Worm (Caenorhabditis elegans) whole organism, late embryonic: ENCODE data around the gene fbxl-3.

Experiments used
- ceh-18 ChIP-seq: sonication (generic microtip); optimal IDR thresholded peaks from 2 replicates; lab custom pipeline; 2016; ENCODE audit warnings: missing genetic modification characterization, missing compliant biosample characterization
- ceh-19 ChIP-seq: fragments of 200-800 bp; sonication (Bioruptor generic); optimal IDR thresholded peaks from 2 replicates; lab custom pipeline; 2018; ENCODE audit warnings: mild to moderate bottlenecking, missing genetic modification characterization, missing compliant biosample characterization
- ceh-24 ChIP-seq: sonication (generic microtip); optimal IDR thresholded peaks from 2 replicates; lab custom pipeline; 2016; ENCODE audit warnings: mild to moderate bottlenecking, missing genetic modification characterization, missing compliant biosample characterization
- ceh-30 ChIP-seq: fragments of 150-350 bp; optimal IDR thresholded peaks from 2 replicates; lab custom pipeline; 2014; ENCODE audit warnings: missing biosample characterization, missing genetic modification characterization
- ceh-31 ChIP-seq: sonication (generic microtip); optimal IDR thresholded peaks from 2 replicates; lab custom pipeline; 2016; ENCODE audit warnings: missing genetic modification characterization, missing compliant biosample characterization
- ceh-45 ChIP-seq: fragments of 200-800 bp; sonication (Bioruptor generic); IDR thresholded peaks from 2 replicates; pipeline ENCODE4 v1.3.6; 2022; ENCODE audit warnings: missing genetic modification reagents, missing genetic modification characterization, missing compliant biosample characterization
- ceh-6 ChIP-seq: fragments of 200-800 bp; sonication (Bioruptor generic); optimal IDR thresholded peaks from 2 replicates; lab custom pipeline; 2018; ENCODE audit warnings: mild to moderate bottlenecking, missing genetic modification characterization, missing compliant biosample characterization
- ceh-9 ChIP-seq: sonication (generic microtip); optimal IDR thresholded peaks from 2 replicates; lab custom pipeline; 2016; ENCODE audit warnings: mild to moderate bottlenecking, missing genetic modification characterization, inconsistent platforms, missing compliant biosample characterization
- che-1 ChIP-seq: sonication (generic microtip); optimal IDR thresholded peaks from 2 replicates; lab custom pipeline; 2016; ENCODE audit warnings: mild to moderate bottlenecking, missing genetic modification characterization, missing compliant biosample characterization
- dmd-4 ChIP-seq: sonication (generic microtip); optimal IDR thresholded peaks from 2 replicates; lab custom pipeline; 2016; ENCODE audit warnings: borderline replicate concordance, missing genetic modification characterization, missing compliant biosample characterization
- elt-4 ChIP-seq: sonication (generic microtip); optimal IDR thresholded peaks from 2 replicates; lab custom pipeline; 2016; ENCODE audit warnings: missing genetic modification characterization, missing compliant biosample characterization
- fax-1 ChIP-seq: sonication (generic microtip); optimal IDR thresholded peaks from 2 replicates; lab custom pipeline; 2016; ENCODE audit warnings: missing genotype, missing genetic modification characterization, missing compliant biosample characterization
- fkh-6 ChIP-seq: sonication (generic microtip); optimal IDR thresholded peaks from 2 replicates; lab custom pipeline; 2016; ENCODE audit warnings: missing genetic modification characterization, missing compliant biosample characterization
- gmeb-2 ChIP-seq: sonication (generic microtip); optimal IDR thresholded peaks from 2 replicates; lab custom pipeline; 2016; ENCODE audit warnings: missing genetic modification characterization, inconsistent platforms, missing compliant biosample characterization
- hlh-30 ChIP-seq: sonication (generic microtip); optimal IDR thresholded peaks from 2 replicates; lab custom pipeline; 2017; ENCODE audit warnings: antibody characterized with exemption, missing genetic modification characterization, missing compliant biosample characterization; ENCODE audit not compliant: insufficient read depth
- hlh-6 ChIP-seq: sonication (generic microtip); optimal IDR thresholded peaks from 2 replicates; lab custom pipeline; 2016; ENCODE audit warnings: missing genotype, missing genetic modification characterization, missing compliant biosample characterization
- hlh-8 ChIP-seq: sonication (generic microtip); optimal IDR thresholded peaks from 2 replicates; lab custom pipeline; 2016; ENCODE audit warnings: missing genotype, missing genetic modification characterization, missing compliant biosample characterization
- lim-6 ChIP-seq: sonication (generic microtip); optimal IDR thresholded peaks from 2 replicates; lab custom pipeline; 2016; ENCODE audit warnings: missing genetic modification characterization, missing compliant biosample characterization
- mec-3 ChIP-seq: sonication (generic microtip); optimal IDR thresholded peaks from 2 replicates; lab custom pipeline; 2016; ENCODE audit warnings: borderline replicate concordance, missing genetic modification characterization, missing compliant biosample characterization
- npax-4 ChIP-seq: sonication (generic microtip); optimal IDR thresholded peaks from 2 replicates; lab custom pipeline; 2016; ENCODE audit warnings: missing genetic modification characterization, missing compliant biosample characterization
- odd-2 ChIP-seq: sonication (generic microtip); optimal IDR thresholded peaks from 2 replicates; lab custom pipeline; 2017; ENCODE audit warnings: antibody characterized with exemption, mild to moderate bottlenecking, missing genetic modification characterization, missing compliant biosample characterization
- pat-9 ChIP-seq: fragments of 200-800 bp; sonication (Bioruptor generic); optimal IDR thresholded peaks from 2 replicates; lab custom pipeline; 2018; ENCODE audit warnings: mild to moderate bottlenecking, missing genetic modification characterization, moderate library complexity, missing compliant biosample characterization
- pha-4 ChIP-seq: fragments of 150-350 bp; optimal IDR thresholded peaks from 2 replicates; lab custom pipeline; 2018; ENCODE audit warnings: missing biosample characterization, missing genetic modification reagents, missing genetic modification characterization
- rnt-1 ChIP-seq: sonication (generic microtip); optimal IDR thresholded peaks from 2 replicates; lab custom pipeline; 2016; ENCODE audit warnings: missing genetic modification characterization, missing compliant biosample characterization
- sox-2 ChIP-seq: fragments of 200-800 bp; sonication (Bioruptor generic); IDR thresholded peaks from 2 replicates; pipeline ENCODE4 v1.3.6; 2022; ENCODE audit warnings: missing genetic modification reagents, missing genetic modification characterization, missing compliant biosample characterization
- sox-4 ChIP-seq: sonication (generic microtip); optimal IDR thresholded peaks from 2 replicates; lab custom pipeline; 2017; ENCODE audit warnings: mild to moderate bottlenecking, missing genetic modification characterization, inconsistent platforms, missing compliant biosample characterization
- syd-9 ChIP-seq: sonication (generic microtip); optimal IDR thresholded peaks from 2 replicates; lab custom pipeline; 2016; ENCODE audit warnings: mild to moderate bottlenecking, missing genetic modification characterization, moderate library complexity, missing compliant biosample characterization
- tbx-7 ChIP-seq: sonication (generic microtip); optimal IDR thresholded peaks from 2 replicates; lab custom pipeline; 2016; ENCODE audit warnings: missing genotype, missing genetic modification characterization, missing compliant biosample characterization
- ttx-3 ChIP-seq: sonication (generic microtip); optimal IDR thresholded peaks from 2 replicates; lab custom pipeline; 2016; ENCODE audit warnings: missing genetic modification reagents, missing genetic modification characterization, missing compliant biosample characterization
- unc-3 ChIP-seq, 2 experiments: fragments of 200-800 bp in 1 of 2; sonication (Bioruptor generic) in 1 of 2; sonication (generic microtip) in 1 of 2; conservative IDR thresholded peaks in 1 of 2; optimal IDR thresholded peaks in 1 of 2; 2 replicates each; pipeline versions ENCODE4 v1.3.6 to Lab custom; 2016 to 2022; ENCODE audit warnings: missing compliant biosample characterization in 2 of 2, missing genetic modification characterization in 2 of 2, missing genetic modification reagents in 1 of 2
- zip-5 ChIP-seq: sonication (generic microtip); optimal IDR thresholded peaks from 2 replicates; lab custom pipeline; 2016; ENCODE audit warnings: missing genetic modification characterization, missing compliant biosample characterization
- ztf-16 ChIP-seq: sonication (generic microtip); optimal IDR thresholded peaks from 2 replicates; lab custom pipeline; 2017; ENCODE audit warnings: missing genetic modification characterization, missing compliant biosample characterization

fbxl-3 gene

ce11 chrII:5379614-5380077, 19.1 kb downstream of the fbxl-3 start, which contains the start of gene pkc-3 (continued):
- no peak for TF ChIP-seq mec-3
- TF ChIP-seq hlh-30 (tag; lab: Kevin White, UChicago), result peak; percentile 2
- TF ChIP-seq lim-6, result no peak
- no peak for TF ChIP-seq ztf-16 (tag; lab: Kevin White, UChicago)
- no peak for TF ChIP-seq che-1 (tag; lab: Kevin White, UChicago)
- no peak for TF ChIP-seq pha-4 (tag; lab: Kevin White, UChicago)

- TF ChIP-seq ceh-9 (tag; lab: Kevin White, UChicago) (no peak), elt-4 (tag; lab: Kevin White, UChicago) (no peak), ztf-16 (tag; lab: Kevin White, UChicago) (no peak), pat-9 (tag; lab: Kevin White, UChicago) (no peak), tbx-7 (tag; lab: Kevin White, UChicago) (no peak), sox-4 (no peak), unc-3 (GFP tag; conservative IDR thresholded peaks at IDR 0.05; lab: Robert Waterston, UW) (no peak), unc-3 (tag; optimal IDR thresholded peaks at IDR 0.05; lab: Kevin White, UChicago) (no peak), ceh-30 (no peak), zip-5 (tag; lab: Kevin White, UChicago) (no peak), sox-2 (GFP tag; lab: Robert Waterston, UW) (no peak), ttx-3 (tag; lab: Kevin White, UChicago) (no peak), lim-6 (no peak), ceh-24 (tag; lab: Kevin White, UChicago) (no peak)
These were observed 20.5 kb downstream of the fbxl-3 start for ce11 chrII:5378239-5378521.

ce11 chrII:5377467-5378238, 21.0 kb downstream of the fbxl-3 start, which contains the start of gene prdx-2:
prdx-2 (plus strand) TSS chrII:5378195.
- TF ChIP-seq odd-2 (tag; lab: Kevin White, UChicago), result no peak
- no peak for TF ChIP-seq ceh-19
- no peak for TF ChIP-seq fax-1
- TF ChIP-seq fkh-6 (tag; lab: Kevin White, UChicago), result no peak
- no peak for TF ChIP-seq rnt-1 (tag; lab: Kevin White, UChicago)
- TF ChIP-seq hlh-6 (tag; lab: Kevin White, UChicago), result no peak
- no peak for TF ChIP-seq ceh-31 (tag; lab: Kevin White, UChicago)
- no peak for TF ChIP-seq gmeb-2
- TF ChIP-seq ceh-45, result no peak
- TF ChIP-seq hlh-8, result no peak

ce11 chrII:5374967-5375366, 23.7 kb downstream of the fbxl-3 start, which contains the start of gene algn-2:
algn-2 (plus strand) TSS chrII:5375267.
- TF ChIP-seq ceh-18, result no peak
- TF ChIP-seq npax-4 (tag; lab: Kevin White, UChicago), result no peak
- TF ChIP-seq odd-2 (tag; lab: Kevin White, UChicago), result no peak
- no peak for TF ChIP-seq zip-5 (tag; lab: Kevin White, UChicago)
- no peak for TF ChIP-seq ceh-6 (GFP tag; lab: Kevin White, UChicago)
- TF ChIP-seq gmeb-2, result no peak
- no peak for TF ChIP-seq hlh-30 (tag; lab: Kevin White, UChicago)
- TF ChIP-seq syd-9 (tag; lab: Kevin White, UChicago), result no peak
- TF ChIP-seq rnt-1 (tag; lab: Kevin White, UChicago), result no peak
- no peak for TF ChIP-seq hlh-6 (tag; lab: Kevin White, UChicago)
- TF ChIP-seq dmd-4 (tag; lab: Kevin White, UChicago), result no peak
- no peak for TF ChIP-seq mec-3
- no peak for TF ChIP-seq lim-6
- TF ChIP-seq ttx-3 (tag; lab: Kevin White, UChicago), result no peak
